Fruit fly (Drosophila melanogaster): ENCODE measurements around the gene Srp72.

DNA sequence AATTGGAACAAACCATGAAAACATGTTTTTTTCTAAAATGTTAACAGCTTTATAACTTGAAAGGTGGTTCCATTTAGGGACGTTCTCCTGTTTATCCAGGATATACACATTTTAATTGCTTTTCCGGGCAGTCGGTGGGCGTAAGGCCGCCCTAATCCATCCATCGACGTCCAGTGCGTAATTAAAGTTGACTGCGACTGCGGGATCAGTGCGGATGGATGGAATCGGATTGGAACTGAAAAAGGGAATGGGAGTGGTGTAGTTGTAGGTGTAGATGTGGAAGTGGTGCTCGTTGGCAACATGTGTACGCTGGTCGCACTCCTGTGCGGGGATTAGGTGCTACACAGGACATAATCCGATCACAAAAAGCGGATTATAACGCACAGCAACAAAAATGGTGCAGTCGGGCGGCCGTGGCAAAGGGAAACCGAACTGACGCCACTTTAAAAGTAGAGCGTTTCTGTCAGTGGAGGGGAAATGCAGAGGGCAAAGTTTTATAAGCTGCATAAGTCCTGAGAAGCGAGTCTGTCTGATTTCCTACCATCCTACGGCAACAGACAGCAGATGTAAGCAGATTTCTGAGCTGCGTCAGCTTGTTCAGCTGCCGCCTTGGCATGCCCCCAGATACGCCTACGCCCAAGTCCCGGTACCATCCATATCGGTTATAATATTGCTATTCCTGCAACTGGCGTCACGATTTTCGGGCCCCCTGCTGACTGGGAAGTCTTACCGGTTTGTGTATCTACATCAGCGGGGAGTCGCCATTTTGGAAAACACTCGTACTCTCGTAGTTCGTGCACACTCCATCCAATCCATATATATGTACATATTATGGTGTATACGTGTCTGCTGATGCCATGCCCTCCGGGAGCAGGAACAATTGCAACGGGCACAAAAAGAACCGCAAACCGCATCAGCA is 9.2 kb downstream of the Srp72 start:
- TF ChIP-seq CG12768 (GFP tag; optimal IDR thresholded peaks at IDR 0.05) (no peak), CG1620 (GFP tag; optimal IDR thresholded peaks at IDR 0.05) (no peak), Crg-1 (GFP tag; optimal IDR thresholded peaks at IDR 0.05) (no peak)

Measured in whole organism, adult.